Worm (Caenorhabditis elegans): ENCODE data around the gene ZK930.6.

ce11 chrII:11890596-11890995 is 6.8 kb downstream of the ZK930.6 start:
- TF ChIP-seq lin-13 (GFP tag; optimal IDR thresholded peaks at IDR 0.05) (no peak), nhr-28 (tag; optimal IDR thresholded peaks at IDR 0.05) (no peak), unc-86 (tag; optimal IDR thresholded peaks at IDR 0.05) (no peak), tbx-2 (tag; optimal IDR thresholded peaks at IDR 0.05) (no peak), skn-1 (tag; optimal IDR thresholded peaks at IDR 0.05) (no peak), jun-1 (tag; optimal IDR thresholded peaks at IDR 0.05) (no peak), elt-3 (tag; optimal IDR thresholded peaks at IDR 0.05) (no peak), nhr-76 (tag; optimal IDR thresholded peaks at IDR 0.05) (no peak), zip-4 (GFP tag; optimal IDR thresholded peaks at IDR 0.05) (no peak)
